In the genomic region with DNA sequence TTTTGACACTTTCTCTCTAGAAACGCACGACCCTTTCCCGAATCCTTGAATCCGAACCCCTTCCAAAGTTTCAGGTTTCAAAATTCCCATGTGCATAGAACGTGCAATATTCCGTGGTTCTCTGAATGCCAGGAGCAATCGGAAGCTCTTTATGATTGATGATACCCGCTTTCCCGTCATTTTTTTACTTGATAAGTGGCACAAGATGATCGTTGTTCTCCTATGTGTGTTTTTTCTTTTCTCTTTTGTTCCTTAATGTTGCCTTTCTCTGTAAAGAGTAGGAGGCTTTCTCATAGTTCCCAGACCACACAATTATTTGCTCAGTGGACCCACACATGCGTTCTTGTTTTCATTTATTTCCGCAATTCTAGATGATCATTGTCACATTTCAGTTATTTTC, we compare ENCODE assay signal across 2 worm cellular contexts.
TF ChIP-seq lines count a peak whose summit lies in the region.

No protein-coding gene starts in this region.

TF ChIP-seq in whole organism, L3 larva, 47 proteins besides CTCF, POLR2A, EP300 and RAD21:
- TF ChIP-seq ceh-82 (tag; optimal IDR thresholded peaks at IDR 0.05; lab: Kevin White, UChicago) (no peak), lin-39 (tag; optimal IDR thresholded peaks at IDR 0.05; lab: Kevin White, UChicago) (peak; percentile 79)

TF ChIP-seq in whole organism, L4 larva, 104 proteins besides CTCF, POLR2A, EP300 and RAD21:
- TF ChIP-seq lin-38 (GFP tag; IDR thresholded peaks at IDR 0.05; lab: Robert Waterston, UW) (no peak), unc-62 (GFP tag; optimal IDR thresholded peaks at IDR 0.05 in 1 of 2; lab: Kevin White, UChicago) (peak in 1 of 2 experiments; percentile 25), unc-62 (tag; optimal IDR thresholded peaks at IDR 0.05; lab: Kevin White, UChicago) (no peak), mdt-29 (GFP tag; IDR thresholded peaks at IDR 0.05; lab: Robert Waterston, UW) (no peak), ceh-20 (GFP tag; IDR thresholded peaks at IDR 0.05; lab: Robert Waterston, UW) (peak; percentile 45; the same call in 1 of the 2 replicates), Y75B8A.6 (GFP tag; IDR thresholded peaks at IDR 0.05; lab: Robert Waterston, UW) (no peak), egl-43 (GFP tag; IDR thresholded peaks at IDR 0.05; lab: Robert Waterston, UW) (no peak), T20F7.1 (GFP tag; optimal IDR thresholded peaks at IDR 0.05; lab: Kevin White, UChicago) (no peak)
